Worm (Caenorhabditis elegans) whole organism, L4 larva: ENCODE data around the gene C03A3.9.

Experiments used
- ama-1 ChIP-seq: fragments of 150-350 bp; optimal IDR thresholded peaks from 2 replicates; lab custom pipeline; 2014; ENCODE audit warnings: inconsistent platforms, mixed read lengths
- ceh-32 ChIP-seq: sonication (generic microtip); optimal IDR thresholded peaks from 2 replicates; lab custom pipeline; 2016; ENCODE audit warnings: mild to moderate bottlenecking, missing genetic modification characterization, missing compliant biosample characterization; ENCODE audit not compliant: poor library complexity
- nhr-77 ChIP-seq: fragments of 150-350 bp; optimal IDR thresholded peaks from 2 replicates; lab custom pipeline; 2014; ENCODE audit warnings: missing biosample characterization, missing genetic modification characterization
- tra-1 ChIP-seq: fragments of 200-800 bp; sonication (Bioruptor generic); IDR thresholded peaks from 2 replicates; pipeline ENCODE4 v1.3.6; 2022; ENCODE audit warnings: missing genetic modification reagents, missing genetic modification characterization, missing compliant biosample characterization

DNA sequence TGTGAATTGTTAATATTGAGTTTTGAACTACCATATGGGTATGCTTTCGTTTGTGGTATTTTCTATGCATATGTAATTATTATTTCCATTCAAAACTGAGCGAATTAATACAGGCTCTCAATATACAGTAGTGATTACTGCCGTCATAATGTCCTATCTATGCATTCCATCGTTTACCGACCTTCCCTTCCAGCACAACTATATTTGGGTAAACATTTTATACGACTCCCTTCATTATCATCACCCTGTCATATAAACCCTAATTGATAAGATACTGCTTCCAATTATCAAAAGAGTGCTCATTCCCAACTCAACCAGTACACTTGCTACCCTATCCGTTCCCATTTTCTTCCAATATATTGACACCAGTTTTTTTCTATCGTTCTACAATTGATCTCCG is 23.1 kb downstream of the C03A3.9 start:
- TF ChIP-seq ceh-32 (tag; lab: Kevin White, UChicago), result no peak
- TF ChIP-seq tra-1 (GFP tag; lab: Robert Waterston, UW), result no peak
- no peak for TF ChIP-seq ama-1 (lab: Kevin White, UChicago)
- TF ChIP-seq nhr-77 (tag; lab: Kevin White, UChicago), result no peak
